Worm (Caenorhabditis elegans) whole organism, young adult: Measurements from ENCODE around the gene oac-37.

Experiments
- F23B12.7 ChIP-seq: sonication (generic microtip); optimal IDR thresholded peaks from 2 replicates; lab custom pipeline; 2017; ENCODE audit warnings: missing genetic modification characterization, mild to moderate bottlenecking, missing compliant biosample characterization, antibody characterized with exemption, moderate library complexity; ENCODE audit not compliant: insufficient read depth
- Y56A3A.18 ChIP-seq: fragments of 200-800 bp; sonication (Bioruptor generic); IDR thresholded peaks from 2 replicates; pipeline ENCODE4 v1.3.6; 2022; ENCODE audit warnings: missing genetic modification reagents, missing genetic modification characterization, missing compliant biosample characterization
- nhr-120 ChIP-seq: fragments of 200-800 bp; sonication (Bioruptor generic); IDR thresholded peaks from 2 replicates; pipeline ENCODE4 v1.3.6; 2022; ENCODE audit warnings: missing genetic modification characterization, missing compliant biosample characterization
- pbrm-1 ChIP-seq: fragments of 200-800 bp; sonication (Bioruptor generic); IDR thresholded peaks from 2 replicates; pipeline ENCODE4 v1.3.6; 2022; ENCODE audit warnings: missing genetic modification reagents, missing genetic modification characterization, missing compliant biosample characterization

ce11 chrIV:14137063-14137462 is 8.6 kb upstream of the oac-37 start, which contains the start of gene srz-31:
- no peak for TF ChIP-seq F23B12.7 (tag; lab: Kevin White, UChicago)
- TF ChIP-seq Y56A3A.18 (GFP tag; lab: Robert Waterston, UW) = no peak
- TF ChIP-seq pbrm-1 = no peak
- no peak for TF ChIP-seq nhr-120 (GFP tag; lab: Robert Waterston, UW)
